Worm (Caenorhabditis elegans) whole organism, mixed stage, embryonic: ENCODE results near the gene Y45F10D.7.

Experiments used
- M03D4.4 ChIP-seq: sonication (generic microtip); optimal IDR thresholded peaks from 2 replicates; lab custom pipeline; 2017; ENCODE audit warnings: mild to moderate bottlenecking, missing genetic modification characterization, missing compliant biosample characterization
- bed-3 ChIP-seq: fragments of 200-800 bp; sonication (Bioruptor generic); optimal IDR thresholded peaks from 3 replicates; lab custom pipeline; 2018; ENCODE audit warnings: mild to moderate bottlenecking, missing genetic modification characterization, moderate library complexity, missing compliant biosample characterization
- blmp-1 ChIP-seq: fragments of 150-350 bp; optimal IDR thresholded peaks from 2 replicates; lab custom pipeline; 2014; ENCODE audit warnings: missing biosample characterization, missing genetic modification characterization
- ceh-39 ChIP-seq: fragments of 150-350 bp; optimal IDR thresholded peaks from 2 replicates; lab custom pipeline; 2014; ENCODE audit warnings: missing biosample characterization, missing genetic modification characterization
- ceh-43 ChIP-seq: fragments of 200-800 bp; sonication (Bioruptor generic); optimal IDR thresholded peaks from 2 replicates; lab custom pipeline; 2018; ENCODE audit warnings: mild to moderate bottlenecking, missing genetic modification characterization, moderate library complexity, missing compliant biosample characterization
- ceh-83 ChIP-seq: fragments of 200-800 bp; sonication (Bioruptor generic); optimal IDR thresholded peaks from 2 replicates; lab custom pipeline; 2018; ENCODE audit warnings: mild to moderate bottlenecking, missing genetic modification characterization, missing compliant biosample characterization
- ces-1 ChIP-seq: fragments of 150-350 bp; optimal IDR thresholded peaks from 2 replicates; lab custom pipeline; 2014; ENCODE audit warnings: missing biosample characterization, missing genetic modification reagents, missing genetic modification characterization
- drap-1 ChIP-seq: fragments of 200-800 bp; sonication (Bioruptor generic); optimal IDR thresholded peaks from 3 replicates; lab custom pipeline; 2018; ENCODE audit warnings: mild to moderate bottlenecking, missing genetic modification characterization, missing compliant biosample characterization
- elt-1 ChIP-seq: sonication (generic microtip); optimal IDR thresholded peaks from 2 replicates; lab custom pipeline; 2017; ENCODE audit warnings: missing genetic modification characterization, mild to moderate bottlenecking, missing compliant biosample characterization, antibody characterized with exemption, moderate library complexity, borderline replicate concordance; ENCODE audit not compliant: insufficient read depth
- elt-3 ChIP-seq: fragments of 150-350 bp; optimal IDR thresholded peaks from 2 replicates; lab custom pipeline; 2014; ENCODE audit warnings: missing biosample characterization, missing genetic modification characterization
- flh-1 ChIP-seq: fragments of 200-800 bp; sonication (Bioruptor generic); optimal IDR thresholded peaks from 2 replicates; lab custom pipeline; 2018; ENCODE audit warnings: mild to moderate bottlenecking, missing genetic modification characterization, moderate library complexity, missing compliant biosample characterization
- ham-2 ChIP-seq: fragments of 200-800 bp; sonication (Bioruptor generic); optimal IDR thresholded peaks from 2 replicates; lab custom pipeline; 2018; ENCODE audit warnings: mild to moderate bottlenecking, missing genetic modification characterization, missing compliant biosample characterization
- lin-32 ChIP-seq: fragments of 200-800 bp; sonication (Bioruptor generic); optimal IDR thresholded peaks from 2 replicates; lab custom pipeline; 2018; ENCODE audit warnings: mild to moderate bottlenecking, missing genetic modification characterization, missing compliant biosample characterization
- lsy-2 ChIP-seq: fragments of 150-350 bp; optimal IDR thresholded peaks from 2 replicates; lab custom pipeline; 2014; ENCODE audit warnings: missing biosample characterization, missing genetic modification characterization
- mab-5 ChIP-seq: fragments of 150-350 bp; optimal IDR thresholded peaks from 2 replicates; lab custom pipeline; 2014; ENCODE audit warnings: missing biosample characterization, missing genetic modification characterization
- mep-1 ChIP-seq: fragments of 150-350 bp; optimal IDR thresholded peaks from 2 replicates; lab custom pipeline; 2017; ENCODE audit warnings: missing biosample characterization, missing genetic modification reagents, missing genetic modification characterization, inconsistent platforms
- mls-2 ChIP-seq: sonication (generic microtip); optimal IDR thresholded peaks from 2 replicates; lab custom pipeline; 2016; ENCODE audit warnings: mild to moderate bottlenecking, missing genetic modification characterization, moderate library complexity, missing compliant biosample characterization
- nhr-12 ChIP-seq: fragments of 150-350 bp; optimal IDR thresholded peaks from 2 replicates; lab custom pipeline; 2014; ENCODE audit warnings: missing biosample characterization, missing genetic modification characterization
- nhr-28 ChIP-seq: fragments of 150-350 bp; optimal IDR thresholded peaks from 2 replicates; lab custom pipeline; 2014; ENCODE audit warnings: missing biosample characterization, missing genetic modification characterization
- nhr-76 ChIP-seq: sonication (generic microtip); optimal IDR thresholded peaks from 2 replicates; lab custom pipeline; 2017; ENCODE audit warnings: missing biosample characterization, missing genetic modification characterization
- pha-4 ChIP-seq: fragments of 150-350 bp; optimal IDR thresholded peaks from 2 replicates; lab custom pipeline; 2018; ENCODE audit warnings: missing biosample characterization, missing genetic modification reagents, missing genetic modification characterization
- sem-2 ChIP-seq: fragments of 200-800 bp; sonication (Bioruptor generic); optimal IDR thresholded peaks from 2 replicates; lab custom pipeline; 2018; ENCODE audit warnings: mild to moderate bottlenecking, missing genetic modification characterization, missing compliant biosample characterization
- snpc-4 ChIP-seq: fragments of 150-350 bp; optimal IDR thresholded peaks from 2 replicates; lab custom pipeline; 2014; ENCODE audit warnings: missing biosample characterization, missing genetic modification characterization
- sptf-1 ChIP-seq: sonication (generic microtip); optimal IDR thresholded peaks from 2 replicates; lab custom pipeline; 2017; ENCODE audit warnings: mild to moderate bottlenecking, missing genetic modification characterization, moderate library complexity, missing compliant biosample characterization
- tbx-8 ChIP-seq: fragments of 200-800 bp; sonication (Bioruptor generic); optimal IDR thresholded peaks from 2 replicates; lab custom pipeline; 2018; ENCODE audit warnings: mild to moderate bottlenecking, missing genetic modification characterization, moderate library complexity, missing compliant biosample characterization
- unc-120 ChIP-seq: sonication (generic microtip); optimal IDR thresholded peaks from 2 replicates; lab custom pipeline; 2017; ENCODE audit warnings: missing genetic modification characterization, missing compliant biosample characterization; ENCODE audit not compliant: poor library complexity, severe bottlenecking
- unc-39 ChIP-seq: fragments of 150-350 bp; optimal IDR thresholded peaks from 2 replicates; lab custom pipeline; 2014; ENCODE audit warnings: missing biosample characterization, missing genetic modification characterization
- unc-62 ChIP-seq: fragments of 150-350 bp; optimal IDR thresholded peaks from 2 replicates; lab custom pipeline; 2014; ENCODE audit warnings: missing biosample characterization, missing genetic modification reagents, missing genetic modification characterization
- ztf-11 ChIP-seq: fragments of 150-350 bp; optimal IDR thresholded peaks from 2 replicates; lab custom pipeline; 2014; ENCODE audit warnings: missing biosample characterization, missing genetic modification characterization

Y45F10D.7 gene

DNA sequence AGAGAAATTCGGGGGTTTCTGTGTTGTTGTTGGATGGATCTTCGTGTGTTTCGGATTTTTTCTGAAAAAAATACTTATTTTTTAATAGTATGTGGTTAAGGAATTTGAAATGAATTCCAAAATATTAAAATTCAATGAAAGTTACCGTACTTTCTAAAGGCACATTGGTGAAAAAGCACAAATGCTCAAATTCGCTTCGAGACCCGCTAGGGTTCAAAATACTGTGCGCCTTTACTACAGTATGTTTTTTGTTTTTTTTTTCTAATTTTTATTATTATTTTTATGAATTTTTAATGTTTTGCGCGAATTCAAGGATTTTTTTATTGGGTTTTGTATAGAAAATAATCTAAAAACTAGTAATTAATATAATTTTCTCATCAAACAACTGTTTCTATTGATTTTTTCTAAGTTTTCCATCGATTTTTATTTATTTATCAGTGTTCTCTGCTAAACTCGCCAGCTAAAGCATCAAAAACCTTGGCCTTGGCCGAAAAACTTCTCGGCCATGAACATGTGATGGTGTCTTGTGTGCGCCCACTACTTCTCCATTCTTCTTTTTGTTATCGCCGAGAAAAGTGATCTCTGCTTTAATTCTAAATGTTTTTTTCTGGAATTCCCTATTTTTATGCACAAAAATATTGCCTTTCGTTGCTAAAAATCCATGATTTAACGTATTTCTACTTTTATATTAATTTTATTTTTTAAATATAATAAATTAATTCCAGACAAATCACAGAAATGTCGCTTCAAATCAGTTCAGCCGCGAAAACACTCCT, 5.3 kb upstream of the Y45F10D.7 start, which contains the start of gene iscu-1:
Gene iscu-1, plus strand, starts transcription at position 726 of the 776 bp plus-strand sequence.
- no peak for TF ChIP-seq blmp-1
- no peak for TF ChIP-seq flh-1 (GFP tag; lab: Kevin White, UChicago)
- TF ChIP-seq sptf-1 (tag; lab: Kevin White, UChicago): peak; percentile 24
- TF ChIP-seq mep-1 (tag; lab: Kevin White, UChicago): peak; percentile 4
- TF ChIP-seq ces-1 (GFP tag; lab: Kevin White, UChicago): peak; percentile 9

DNA sequence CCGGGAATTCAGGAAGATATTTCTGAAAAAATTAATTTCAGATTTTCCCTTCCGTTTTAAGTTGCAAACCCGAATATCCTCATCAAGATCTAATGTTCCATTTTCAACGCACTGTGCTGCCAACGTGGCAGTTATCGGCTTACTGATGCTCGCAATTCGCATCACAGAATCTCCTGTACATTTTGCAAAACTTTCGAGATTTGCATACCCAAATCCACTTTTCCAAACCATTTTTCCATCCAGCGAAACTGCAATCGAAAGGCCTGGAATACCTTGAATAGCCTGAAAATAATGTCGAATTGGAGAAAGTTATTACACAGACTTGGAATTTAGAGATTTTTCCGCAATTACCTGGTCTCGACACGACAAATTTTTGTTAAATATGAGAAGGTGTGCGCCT, 3.9 kb upstream of the Y45F10D.7 start:
- TF ChIP-seq mls-2 (tag; lab: Kevin White, UChicago) (no peak), blmp-1 (no peak), ceh-39 (no peak), flh-1 (GFP tag; lab: Kevin White, UChicago) (no peak)

DNA sequence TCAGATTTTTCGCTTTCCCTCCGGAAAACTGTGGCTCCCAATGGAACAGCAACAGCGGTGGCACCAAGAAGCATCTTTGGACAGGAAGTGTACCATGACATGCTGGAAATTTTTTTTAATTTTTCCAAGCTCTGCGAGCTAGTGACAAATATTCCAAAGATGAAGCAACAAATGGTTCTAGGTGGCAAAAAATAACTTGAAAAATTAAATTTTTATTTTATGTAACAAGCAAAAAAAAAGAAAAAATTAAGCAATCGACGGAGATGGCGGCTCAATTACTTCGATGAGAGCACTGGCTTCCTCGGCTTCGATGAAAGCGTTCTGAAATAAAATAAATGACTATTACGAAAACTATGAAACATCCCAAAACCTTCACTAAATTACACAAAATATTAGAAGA, 3.2 kb upstream of the Y45F10D.7 start, which contains the start of gene lact-9:
Gene lact-9, minus strand, starts transcription at position 101 of the 400 bp plus-strand sequence.
- TF ChIP-seq pha-4: no peak

DNA sequence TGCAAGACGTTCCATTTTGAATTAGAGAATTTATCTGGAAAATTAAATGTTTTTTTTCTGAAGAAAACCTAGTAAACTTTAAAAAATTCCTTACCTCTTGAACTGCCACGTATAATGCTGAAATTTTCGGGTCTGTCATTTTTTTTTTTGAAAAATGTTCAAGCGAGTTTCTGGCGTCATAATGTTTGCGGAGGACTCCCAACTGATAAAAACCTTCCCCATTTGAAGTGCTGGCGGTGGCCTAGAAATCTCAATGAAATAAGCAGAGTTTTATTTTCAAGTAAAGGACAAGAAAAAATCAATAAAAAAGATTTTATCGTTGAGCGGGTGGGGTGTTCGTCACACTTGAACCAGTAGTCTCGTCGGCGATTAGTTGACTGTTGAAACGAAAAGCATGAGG, 2.0 kb upstream of the Y45F10D.7 start, which contains the start of gene icap-1:
Gene icap-1, minus strand, starts transcription at position 272 of the 400 bp plus-strand sequence.
- TF ChIP-seq ceh-43 (GFP tag; lab: Kevin White, UChicago) (no peak), snpc-4 (tag; lab: Kevin White, UChicago) (no peak), pha-4 (no peak), nhr-76 (tag; lab: Kevin White, UChicago) (no peak), ceh-83 (GFP tag; lab: Kevin White, UChicago) (no peak), ztf-11 (tag; lab: Kevin White, UChicago) (no peak), unc-62 (GFP tag; lab: Kevin White, UChicago) (no peak), drap-1 (GFP tag; lab: Kevin White, UChicago) (no peak), ces-1 (GFP tag; lab: Kevin White, UChicago) (no peak), lsy-2 (tag; lab: Kevin White, UChicago) (no peak), elt-3 (tag; lab: Kevin White, UChicago) (no peak), mep-1 (tag; lab: Kevin White, UChicago) (no peak), unc-39 (tag; lab: Kevin White, UChicago) (no peak), ham-2 (no peak), tbx-8 (GFP tag; lab: Kevin White, UChicago) (no peak)

DNA sequence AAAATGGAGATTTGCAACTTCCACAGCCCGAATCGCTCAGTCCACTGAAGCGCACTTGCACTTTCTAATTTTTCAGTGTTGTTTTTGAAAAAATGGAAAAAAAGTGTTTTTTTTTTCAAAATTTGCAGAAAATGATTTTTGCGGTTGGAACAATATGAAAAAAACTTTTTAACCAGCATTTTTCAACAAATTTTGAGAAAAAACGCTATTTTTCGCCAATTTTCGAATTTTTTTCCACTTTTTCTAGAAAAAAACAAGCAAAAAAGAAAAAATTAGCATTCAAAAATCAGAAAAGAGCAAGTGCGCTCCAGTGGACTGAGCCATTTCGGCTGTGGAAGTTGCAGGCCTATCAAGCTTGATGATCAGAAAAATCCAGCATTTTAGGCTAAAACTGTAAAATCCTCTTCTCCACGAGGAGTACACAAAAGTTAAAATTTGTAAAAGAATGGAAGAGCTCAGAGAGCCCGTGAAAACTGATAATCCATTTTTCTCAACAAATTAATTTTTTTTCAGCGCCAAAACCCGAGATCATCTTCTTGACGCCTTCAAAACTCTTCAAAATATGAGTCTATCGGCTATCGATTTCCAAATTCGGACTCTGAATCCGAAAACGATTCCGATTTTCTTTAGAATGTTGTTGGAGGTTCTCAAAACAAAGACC, 6.7 kb downstream of the Y45F10D.7 start:
- no peak for TF ChIP-seq nhr-12 (tag; lab: Kevin White, UChicago)
- TF ChIP-seq M03D4.4: no peak
- no peak for TF ChIP-seq bed-3 (GFP tag; lab: Kevin White, UChicago)
- TF ChIP-seq lsy-2 (tag; lab: Kevin White, UChicago): no peak
- no peak for TF ChIP-seq sem-2
- TF ChIP-seq flh-1 (GFP tag; lab: Kevin White, UChicago): no peak

DNA sequence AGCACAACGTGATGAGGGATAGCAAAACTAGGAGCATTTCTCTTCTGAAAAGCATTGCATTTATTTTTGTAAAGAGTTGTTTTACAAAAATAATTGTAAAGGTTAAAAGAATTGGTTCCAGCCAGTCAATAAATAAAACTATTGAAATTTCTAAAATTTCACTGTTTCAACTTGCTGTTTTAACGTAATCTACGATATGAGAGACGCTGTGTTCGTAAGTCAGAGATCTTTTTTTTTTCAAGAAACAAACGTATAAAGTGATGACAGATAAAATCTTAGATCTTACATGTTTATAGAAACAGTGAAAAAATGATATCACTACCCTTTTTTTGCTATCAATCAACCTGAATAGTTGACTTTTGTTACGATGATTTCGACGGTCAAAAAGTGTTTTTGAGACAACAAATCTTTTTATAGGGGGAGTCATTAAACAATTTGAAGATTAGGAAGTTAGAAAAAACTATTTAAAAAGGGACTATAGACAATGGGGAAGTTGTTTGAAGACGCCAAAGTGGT, 9.2 kb downstream of the Y45F10D.7 start, which contains the start of gene Y45F10D.6:
Gene Y45F10D.6, minus strand, starts transcription at position 51 of the 516 bp plus-strand sequence.
- TF ChIP-seq mab-5 (tag; lab: Kevin White, UChicago) (no peak), ztf-11 (tag; lab: Kevin White, UChicago) (no peak), nhr-28 (tag; lab: Kevin White, UChicago) (no peak), ceh-39 (no peak), ceh-83 (GFP tag; lab: Kevin White, UChicago) (no peak), lin-32 (GFP tag; lab: Kevin White, UChicago) (no peak), nhr-12 (tag; lab: Kevin White, UChicago) (no peak), elt-1 (tag; lab: Kevin White, UChicago) (no peak), unc-120 (no peak), mep-1 (tag; lab: Kevin White, UChicago) (no peak), nhr-76 (tag; lab: Kevin White, UChicago) (no peak), blmp-1 (no peak)
